Worm (Caenorhabditis elegans): ENCODE data around the gene ttr-22.

Gene ttr-22

DNA sequence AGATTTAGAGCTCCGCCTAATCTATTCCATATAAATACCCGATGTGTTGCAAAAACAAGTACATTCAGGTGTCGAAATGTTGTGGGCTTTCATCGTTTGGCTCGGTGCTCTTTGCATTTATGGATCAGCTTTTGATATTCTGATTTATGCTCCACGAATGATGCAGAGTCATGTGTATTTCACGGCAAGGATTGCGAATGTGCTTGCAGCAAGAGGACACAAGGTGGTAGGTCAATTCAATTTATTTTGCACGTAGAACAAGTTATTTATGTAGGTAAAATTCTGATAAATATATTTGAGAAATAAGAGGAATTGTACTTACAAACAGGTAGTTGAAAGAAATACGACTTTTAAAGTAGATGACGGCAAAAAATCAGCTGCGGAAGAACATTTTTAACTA lies 17.7 kb downstream of the ttr-22 start, which contains the start of gene ugt-56:
Gene ugt-56 (plus strand): TSS at position 61 of the 400 bp plus-strand sequence.
- TF ChIP-seq tbx-37 (GFP tag; conservative IDR thresholded peaks at IDR 0.05): no peak
- no peak for TF ChIP-seq sea-1 (GFP tag; conservative IDR thresholded peaks at IDR 0.05)
- TF ChIP-seq hnd-1 (tag; optimal IDR thresholded peaks at IDR 0.05): no peak
- TF ChIP-seq ceh-36 (tag; optimal IDR thresholded peaks at IDR 0.05): no peak
- no peak for TF ChIP-seq flt-1 (GFP tag; IDR thresholded peaks at IDR 0.05)
- no peak for TF ChIP-seq scrt-1 (GFP tag; IDR thresholded peaks at IDR 0.05)
- TF ChIP-seq aly-1 (tag; optimal IDR thresholded peaks at IDR 0.05): no peak

ce11 chrV:12261377-12261776 lies 20.2 kb downstream of the ttr-22 start, which contains the start of gene tbb-6:
TSS of gene tbb-6 (plus strand) at chrV:12261531.
- TF ChIP-seq flt-1 (GFP tag; IDR thresholded peaks at IDR 0.05) (no peak), scrt-1 (GFP tag; IDR thresholded peaks at IDR 0.05) (no peak), hmg-4 (GFP tag; optimal IDR thresholded peaks at IDR 0.05) (no peak), ceh-36 (tag; optimal IDR thresholded peaks at IDR 0.05) (no peak), ceh-13 (GFP tag; optimal IDR thresholded peaks at IDR 0.05) (no peak), pes-1 (GFP tag; IDR thresholded peaks at IDR 0.05) (no peak), B0310.2 (tag; optimal IDR thresholded peaks at IDR 0.05) (no peak)

ce11 chrV:12263723-12264122 lies 22.5 kb downstream of the ttr-22 start, which contains the start of gene ssp-35:
TSS of gene ssp-35 (minus strand) at chrV:12263823.
- TF ChIP-seq ceh-36 (tag; optimal IDR thresholded peaks at IDR 0.05) (no peak), hnd-1 (tag; optimal IDR thresholded peaks at IDR 0.05) (no peak), ceh-13 (GFP tag; optimal IDR thresholded peaks at IDR 0.05) (no peak), hmbx-1 (tag; optimal IDR thresholded peaks at IDR 0.05) (no peak), hmg-4 (GFP tag; optimal IDR thresholded peaks at IDR 0.05) (no peak), tbx-37 (GFP tag; conservative IDR thresholded peaks at IDR 0.05) (no peak), flt-1 (GFP tag; IDR thresholded peaks at IDR 0.05) (no peak), aly-1 (tag; optimal IDR thresholded peaks at IDR 0.05) (no peak), F13C5.2 (tag; optimal IDR thresholded peaks at IDR 0.05) (no peak)

DNA sequence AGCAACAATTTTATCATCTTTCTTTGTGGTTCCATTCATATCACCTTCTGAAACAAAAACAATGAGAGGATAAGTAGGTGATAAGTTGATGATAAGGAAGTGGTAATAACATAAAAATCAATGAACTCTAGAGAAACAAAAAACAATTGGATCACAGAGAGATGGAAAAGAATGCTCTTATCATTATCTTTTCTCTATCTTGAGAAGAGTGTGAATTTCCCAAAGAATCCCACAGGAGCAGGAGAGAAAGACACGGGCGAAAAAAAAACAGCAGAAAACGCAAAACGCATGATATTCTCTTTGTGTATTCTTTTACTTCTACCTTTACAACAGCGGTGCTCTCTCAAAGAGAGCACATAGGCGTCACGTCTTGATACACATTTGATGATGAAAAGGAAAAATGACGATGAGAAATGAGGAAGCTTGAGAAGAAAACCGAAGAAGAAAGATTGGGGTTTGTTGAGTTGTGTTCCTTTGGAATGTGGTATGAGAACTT lies 28.1 kb downstream of the ttr-22 start, which contains the start of gene twk-24:
Gene twk-24 (minus strand): TSS at position 51 of the 496 bp plus-strand sequence.
- TF ChIP-seq tra-4 (tag; optimal IDR thresholded peaks at IDR 0.05): no peak
- TF ChIP-seq ets-7 (tag; optimal IDR thresholded peaks at IDR 0.05): no peak
- no peak for TF ChIP-seq B0310.2 (tag; optimal IDR thresholded peaks at IDR 0.05)
- TF ChIP-seq F13C5.2 (tag; optimal IDR thresholded peaks at IDR 0.05): no peak
- TF ChIP-seq tbx-37 (GFP tag; conservative IDR thresholded peaks at IDR 0.05): no peak
- TF ChIP-seq sea-1 (GFP tag; conservative IDR thresholded peaks at IDR 0.05): no peak

- TF ChIP-seq B0310.2 (tag; optimal IDR thresholded peaks at IDR 0.05) (no peak), tbx-37 (GFP tag; conservative IDR thresholded peaks at IDR 0.05) (no peak), hnd-1 (tag; optimal IDR thresholded peaks at IDR 0.05) (no peak), ceh-36 (tag; optimal IDR thresholded peaks at IDR 0.05) (no peak), flt-1 (GFP tag; IDR thresholded peaks at IDR 0.05) (no peak), ets-7 (tag; optimal IDR thresholded peaks at IDR 0.05) (no peak)
Observed at ce11 chrV:12271495-12271894, 30.3 kb downstream of the ttr-22 start, which contains the start of the genes tsfm-1 and capg-2. TSS of gene tsfm-1 (minus strand) at chrV:12271551. TSS of gene capg-2 (plus strand) at chrV:12271873.

DNA sequence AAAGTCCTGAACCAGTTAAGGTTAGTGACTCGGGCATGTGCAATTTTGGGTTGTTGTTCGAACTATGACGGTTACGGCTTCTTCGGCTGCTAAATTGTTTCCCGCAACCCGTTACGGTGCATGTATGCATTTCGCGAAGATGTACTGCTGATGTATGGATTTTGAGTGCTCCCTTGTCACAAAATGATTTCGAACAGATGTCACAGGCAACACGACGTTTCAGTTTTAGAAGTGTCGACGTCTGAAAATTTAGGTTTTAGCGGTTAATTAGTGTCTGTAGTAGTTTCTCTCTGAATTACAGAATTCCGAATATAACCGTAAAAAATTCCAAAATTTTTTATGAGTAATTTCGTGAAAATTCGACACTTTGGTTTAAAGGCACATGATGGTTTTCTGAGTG lies 34.5 kb downstream of the ttr-22 start:
- TF ChIP-seq hnd-1 (tag; optimal IDR thresholded peaks at IDR 0.05) (no peak), hmg-4 (GFP tag; optimal IDR thresholded peaks at IDR 0.05) (no peak), ceh-13 (GFP tag; optimal IDR thresholded peaks at IDR 0.05) (no peak), ets-7 (tag; optimal IDR thresholded peaks at IDR 0.05) (no peak), tra-4 (tag; optimal IDR thresholded peaks at IDR 0.05) (no peak), ceh-36 (tag; optimal IDR thresholded peaks at IDR 0.05) (no peak), tbx-11 (GFP tag; IDR thresholded peaks at IDR 0.05) (no peak), sea-1 (GFP tag; conservative IDR thresholded peaks at IDR 0.05) (no peak), tbx-37 (GFP tag; conservative IDR thresholded peaks at IDR 0.05) (no peak), pes-1 (GFP tag; IDR thresholded peaks at IDR 0.05) (no peak), flt-1 (GFP tag; IDR thresholded peaks at IDR 0.05) (no peak), B0310.2 (tag; optimal IDR thresholded peaks at IDR 0.05) (no peak), aly-1 (tag; optimal IDR thresholded peaks at IDR 0.05) (no peak), hmbx-1 (tag; optimal IDR thresholded peaks at IDR 0.05) (no peak), ama-1 (optimal IDR thresholded peaks at IDR 0.05) (no peak), F13C5.2 (tag; optimal IDR thresholded peaks at IDR 0.05) (no peak), scrt-1 (GFP tag; IDR thresholded peaks at IDR 0.05) (no peak)

ce11 chrV:12276946-12277345 lies 35.7 kb downstream of the ttr-22 start, which contains the start of gene bnc-1:
TSS of gene bnc-1 (minus strand) at chrV:12277046.
- TF ChIP-seq tbx-11 (GFP tag; IDR thresholded peaks at IDR 0.05): no peak
- TF ChIP-seq sea-1 (GFP tag; conservative IDR thresholded peaks at IDR 0.05): no peak
- TF ChIP-seq tbx-37 (GFP tag; conservative IDR thresholded peaks at IDR 0.05): no peak
- TF ChIP-seq scrt-1 (GFP tag; IDR thresholded peaks at IDR 0.05): no peak
- no peak for TF ChIP-seq tra-4 (tag; optimal IDR thresholded peaks at IDR 0.05)
- no peak for TF ChIP-seq ama-1 (optimal IDR thresholded peaks at IDR 0.05)
- TF ChIP-seq ceh-36 (tag; optimal IDR thresholded peaks at IDR 0.05): no peak
- TF ChIP-seq F13C5.2 (tag; optimal IDR thresholded peaks at IDR 0.05): no peak
- TF ChIP-seq hmbx-1 (tag; optimal IDR thresholded peaks at IDR 0.05): no peak
- TF ChIP-seq B0310.2 (tag; optimal IDR thresholded peaks at IDR 0.05): no peak
- no peak for TF ChIP-seq ceh-13 (GFP tag; optimal IDR thresholded peaks at IDR 0.05)
- no peak for TF ChIP-seq aly-1 (tag; optimal IDR thresholded peaks at IDR 0.05)
- no peak for TF ChIP-seq flt-1 (GFP tag; IDR thresholded peaks at IDR 0.05)
- TF ChIP-seq hmg-4 (GFP tag; optimal IDR thresholded peaks at IDR 0.05): no peak
- no peak for TF ChIP-seq ets-7 (tag; optimal IDR thresholded peaks at IDR 0.05)
- no peak for TF ChIP-seq pes-1 (GFP tag; IDR thresholded peaks at IDR 0.05)
- TF ChIP-seq hnd-1 (tag; optimal IDR thresholded peaks at IDR 0.05): no peak

ce11 chrV:12281508-12281907 lies 40.3 kb downstream of the ttr-22 start:
- TF ChIP-seq scrt-1 (GFP tag; IDR thresholded peaks at IDR 0.05) (no peak), ceh-36 (tag; optimal IDR thresholded peaks at IDR 0.05) (peak; percentile 3)

Measured in whole organism, early embryonic.